Worm (Caenorhabditis elegans): ENCODE measurements around the gene marb-1.

DNA sequence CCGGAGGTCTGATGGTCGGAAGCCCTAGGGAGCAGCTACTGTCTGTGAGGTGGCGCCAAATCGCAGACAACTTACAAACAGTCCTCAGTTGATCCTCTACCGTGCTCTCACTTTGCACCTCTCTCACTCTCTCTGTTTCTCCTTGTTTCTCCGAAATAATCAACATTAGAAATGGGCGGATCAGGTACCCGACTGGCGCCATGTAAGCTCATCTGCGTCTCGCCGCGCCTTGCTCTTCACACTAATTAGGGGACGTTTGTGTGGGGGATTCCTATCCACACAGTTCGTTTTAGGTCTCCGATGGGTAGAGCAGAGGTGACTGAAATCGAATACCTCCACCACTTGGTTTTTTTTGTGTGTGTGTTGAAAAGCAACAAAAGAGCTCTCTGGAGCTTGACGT is 6.8 kb downstream of the marb-1 start:
- TF ChIP-seq ztf-11 (tag; optimal IDR thresholded peaks at IDR 0.05) (no peak), lin-38 (GFP tag; IDR thresholded peaks at IDR 0.05) (no peak), skn-1 (tag; optimal IDR thresholded peaks at IDR 0.05) (no peak), lin-39 (tag; optimal IDR thresholded peaks at IDR 0.05) (no peak), php-3 (GFP tag; IDR thresholded peaks at IDR 0.05) (no peak)
